Fruit fly (Drosophila melanogaster) whole organism, prepupa: ENCODE data around the gene Orp8.
A peak's percentile ranks its signal among the peaks of the same experiment; 100 is the strongest.

Experiments used
- CG15336 ChIP-seq: fragments of 200-800 bp; sonication (Bioruptor generic); IDR thresholded peaks from 2 replicates; pipeline ENCODE4 v1.3.6; 2022; ENCODE audit warnings: missing biosample characterization, missing genetic modification characterization
- CG16779 ChIP-seq: fragments of 200-800 bp; sonication (Bioruptor generic); optimal IDR thresholded peaks from 3 replicates; lab custom pipeline; 2017; ENCODE audit warnings: missing biosample characterization, mild to moderate bottlenecking, missing genetic modification characterization
- CG3032 ChIP-seq: fragments of 200-800 bp; optimal IDR thresholded peaks from 2 replicates; lab custom pipeline; 2019; ENCODE audit warnings: missing biosample characterization, mild to moderate bottlenecking, missing genetic modification characterization, moderate library complexity
- CG32006 ChIP-seq: fragments of 200-800 bp; sonication (Bioruptor generic); optimal IDR thresholded peaks from 3 replicates; lab custom pipeline; 2017; ENCODE audit warnings: missing biosample characterization, mild to moderate bottlenecking, missing genetic modification characterization
- CG3919 ChIP-seq: fragments of 200-800 bp; sonication (Bioruptor generic); optimal IDR thresholded peaks from 3 replicates; lab custom pipeline; 2016; ENCODE audit warnings: missing biosample characterization, missing genetic modification characterization
- CG8632 ChIP-seq: fragments of 200-800 bp; sonication (Bioruptor generic); optimal IDR thresholded peaks from 3 replicates; lab custom pipeline; 2016; ENCODE audit warnings: missing biosample characterization, missing genetic modification characterization
- CG9139 ChIP-seq: fragments of 200-800 bp; sonication (Bioruptor generic); optimal IDR thresholded peaks from 3 replicates; lab custom pipeline; 2017; ENCODE audit warnings: missing biosample characterization, mild to moderate bottlenecking, missing genetic modification characterization
- Ets96B ChIP-seq: fragments of 200-800 bp; optimal IDR thresholded peaks from 2 replicates; lab custom pipeline; 2019; ENCODE audit warnings: missing biosample characterization, mild to moderate bottlenecking, missing genetic modification characterization, moderate library complexity
- Hr38 ChIP-seq: sonication (Bioruptor generic); optimal IDR thresholded peaks from 2 replicates; lab custom pipeline; 2016; ENCODE audit warnings: missing biosample characterization, missing genetic modification characterization
- Hr39 ChIP-seq: fragments of 200-800 bp; sonication (Bioruptor generic); optimal IDR thresholded peaks from 2 replicates; lab custom pipeline; 2016; ENCODE audit warnings: missing biosample characterization, missing genetic modification characterization
- Sox102F ChIP-seq: fragments of 200-800 bp; sonication (Bioruptor generic); optimal IDR thresholded peaks from 2 replicates; lab custom pipeline; 2016; ENCODE audit warnings: missing biosample characterization, mild to moderate bottlenecking, missing genetic modification characterization
- Sox14 ChIP-seq: fragments of 200-800 bp; sonication (Bioruptor generic); optimal IDR thresholded peaks from 3 replicates; lab custom pipeline; 2016; ENCODE audit warnings: missing biosample characterization, missing genetic modification characterization
- eg ChIP-seq: fragments of 200-800 bp; sonication (Bioruptor generic); IDR thresholded peaks from 3 replicates; pipeline ENCODE4 v1.3.6; 2022; ENCODE audit warnings: missing biosample characterization, missing genetic modification characterization

DNA sequence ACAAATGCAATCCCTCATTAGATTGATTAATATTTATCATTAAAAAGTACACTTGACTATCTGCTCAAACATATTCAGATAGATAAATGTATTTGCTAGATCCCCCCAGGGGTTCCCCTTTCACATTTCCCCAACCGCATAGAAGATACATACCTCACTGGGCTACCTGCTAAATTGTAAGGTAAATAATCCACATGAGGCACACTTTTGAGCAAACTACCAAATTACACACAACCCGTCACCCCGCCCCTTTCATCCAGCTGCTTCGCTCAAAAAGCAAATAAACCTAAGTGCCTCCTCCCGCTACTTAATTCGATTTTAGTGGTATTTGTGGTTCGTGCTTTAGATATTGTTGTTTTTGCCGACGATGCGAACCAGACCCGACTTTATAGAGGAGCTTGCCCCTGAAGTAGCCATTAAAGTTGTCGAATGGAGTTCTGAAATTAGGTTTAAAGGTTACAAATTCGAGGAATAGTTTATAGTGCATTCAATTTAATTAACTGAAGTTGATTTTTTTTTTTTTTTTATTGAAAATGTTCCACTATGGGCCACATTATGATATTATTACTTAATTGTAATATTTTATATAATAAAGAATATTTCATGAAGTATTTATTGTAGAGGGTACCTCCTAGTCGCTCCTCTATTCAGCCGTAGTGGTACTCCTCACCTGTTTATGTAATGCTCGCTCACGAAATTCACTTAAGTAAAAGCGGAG is 46.1 kb upstream of the Orp8 start:
- no peak for TF ChIP-seq Hr39 (GFP tag; lab: Kevin White, UChicago)
- no peak for TF ChIP-seq CG3919
- TF ChIP-seq Sox102F (GFP tag; lab: Kevin White, UChicago) = no peak
- peak; percentile 22 for TF ChIP-seq CG32006 (GFP tag; lab: Kevin White, UChicago)
- no peak for TF ChIP-seq CG9139 (GFP tag; lab: Kevin White, UChicago)
- no peak for TF ChIP-seq Sox14 (GFP tag; lab: Kevin White, UChicago)
- no peak for TF ChIP-seq Ets96B (tag; lab: Kevin White, UChicago)
- no peak for TF ChIP-seq CG3032 (tag; lab: Kevin White, UChicago)
- no peak for TF ChIP-seq CG16779
- TF ChIP-seq CG15336 (GFP tag; lab: Robert Waterston, UW) = no peak
- no peak for TF ChIP-seq Hr38 (GFP tag; lab: Kevin White, UChicago)
- no peak for TF ChIP-seq eg (GFP tag; lab: Robert Waterston, UW)
- TF ChIP-seq CG8632 = no peak
